Worm (Caenorhabditis elegans) whole organism, young adult: ENCODE measurements around the gene Y42H9AR.4.

Experiments used
- B0261.1 ChIP-seq: sonication (generic microtip); optimal IDR thresholded peaks from 2 replicates; lab custom pipeline; 2016; ENCODE audit warnings: mild to moderate bottlenecking, missing genetic modification characterization, moderate library complexity, missing compliant biosample characterization
- B0336.3 ChIP-seq: fragments of 200-800 bp; sonication (Bioruptor generic); IDR thresholded peaks from 2 replicates; pipeline ENCODE4 v1.3.6; 2022; ENCODE audit warnings: missing genetic modification characterization, missing compliant biosample characterization
- C06A6.2 ChIP-seq: fragments of 200-800 bp; sonication (Bioruptor generic); conservative IDR thresholded peaks from 2 replicates; pipeline ENCODE4 v1.3.6; 2022; ENCODE audit warnings: missing genetic modification characterization, missing compliant biosample characterization
- F10E7.11 ChIP-seq: sonication (generic microtip); optimal IDR thresholded peaks from 2 replicates; lab custom pipeline; 2017; ENCODE audit warnings: mild to moderate bottlenecking, missing genetic modification characterization, moderate library complexity, missing compliant biosample characterization
- F37B4.10 ChIP-seq: fragments of 200-800 bp; sonication (Bioruptor generic); IDR thresholded peaks from 2 replicates; pipeline ENCODE4 v1.3.6; 2022; ENCODE audit warnings: missing genetic modification characterization, missing compliant biosample characterization
- F49E8.2 ChIP-seq: sonication (generic microtip); optimal IDR thresholded peaks from 3 replicates; lab custom pipeline; 2017; ENCODE audit warnings: missing genetic modification characterization, mild to moderate bottlenecking, missing compliant biosample characterization, antibody characterized with exemption, moderate library complexity; ENCODE audit not compliant: insufficient read depth
- F52B5.7 ChIP-seq: sonication (generic microtip); optimal IDR thresholded peaks from 2 replicates; lab custom pipeline; 2016; ENCODE audit warnings: mild to moderate bottlenecking, missing genetic modification characterization, missing compliant biosample characterization
- F57C9.4 ChIP-seq: sonication (generic microtip); optimal IDR thresholded peaks from 2 replicates; lab custom pipeline; 2017; ENCODE audit warnings: mild to moderate bottlenecking, missing genetic modification characterization, missing compliant biosample characterization
- K11D2.4 ChIP-seq: fragments of 200-800 bp; sonication (Bioruptor generic); IDR thresholded peaks from 2 replicates; pipeline ENCODE4 v1.3.6; 2022; ENCODE audit warnings: missing genetic modification reagents, missing genetic modification characterization, missing compliant biosample characterization
- Y53F4B.3 ChIP-seq: fragments of 200-800 bp; sonication (Bioruptor generic); IDR thresholded peaks from 2 replicates; pipeline ENCODE4 v1.3.6; 2022; ENCODE audit warnings: missing genetic modification reagents, missing genetic modification characterization, missing compliant biosample characterization
- Y67H2A.10 ChIP-seq: fragments of 200-800 bp; sonication (Bioruptor generic); conservative IDR thresholded peaks from 2 replicates; pipeline ENCODE4 v1.3.6; 2022; ENCODE audit warnings: missing genetic modification reagents, missing genetic modification characterization, missing compliant biosample characterization
- Y95B8A.8 ChIP-seq: fragments of 200-800 bp; sonication (Bioruptor generic); IDR thresholded peaks from 2 replicates; pipeline ENCODE4 v1.3.6; 2022; ENCODE audit warnings: missing genetic modification reagents, missing genetic modification characterization, missing compliant biosample characterization
- akir-1 ChIP-seq: fragments of 200-800 bp; sonication (Bioruptor generic); optimal IDR thresholded peaks from 2 replicates; lab custom pipeline; 2018; ENCODE audit warnings: mild to moderate bottlenecking, missing genetic modification characterization, moderate library complexity, missing compliant biosample characterization
- aptf-3 ChIP-seq: fragments of 200-800 bp; sonication (Bioruptor generic); IDR thresholded peaks from 2 replicates; pipeline ENCODE4 v1.3.6; 2022; ENCODE audit warnings: missing genetic modification characterization, missing compliant biosample characterization
- attf-5 ChIP-seq: fragments of 200-800 bp; sonication (Bioruptor generic); optimal IDR thresholded peaks from 2 replicates; lab custom pipeline; 2018; ENCODE audit warnings: mild to moderate bottlenecking, missing genetic modification characterization, missing compliant biosample characterization
- attf-6 ChIP-seq: fragments of 200-800 bp; sonication (Bioruptor generic); IDR thresholded peaks from 2 replicates; pipeline ENCODE4 v1.3.6; 2022; ENCODE audit warnings: missing genetic modification reagents, missing genetic modification characterization, missing compliant biosample characterization
- bed-2 ChIP-seq: fragments of 200-800 bp; sonication (Bioruptor generic); IDR thresholded peaks from 2 replicates; pipeline ENCODE4 v1.3.6; 2022; ENCODE audit warnings: missing genetic modification reagents, missing genetic modification characterization, missing compliant biosample characterization
- cebp-1 ChIP-seq, 2 experiments: fragments of 200-800 bp in 1 of 2; sonication (Bioruptor generic) in 1 of 2; sonication (generic microtip) in 1 of 2; IDR thresholded peaks in 1 of 2; optimal IDR thresholded peaks in 1 of 2; 2 replicates each; pipeline versions ENCODE4 v1.3.6 to Lab custom; 2017 to 2022; ENCODE audit warnings: missing compliant biosample characterization in 2 of 2, missing genetic modification characterization in 2 of 2, mild to moderate bottlenecking in 1 of 2, missing genetic modification reagents in 1 of 2, moderate library complexity in 1 of 2
- cebp-2 ChIP-seq: fragments of 200-800 bp; sonication (Bioruptor generic); IDR thresholded peaks from 2 replicates; pipeline ENCODE4 v1.3.6; 2022; ENCODE audit warnings: missing genetic modification characterization, missing compliant biosample characterization
- ceh-27 ChIP-seq: fragments of 200-800 bp; sonication (Bioruptor generic); optimal IDR thresholded peaks from 2 replicates; lab custom pipeline; 2018; ENCODE audit warnings: mild to moderate bottlenecking, missing genetic modification characterization, moderate library complexity, missing compliant biosample characterization
- dpff-1 ChIP-seq: sonication (generic microtip); optimal IDR thresholded peaks from 2 replicates; lab custom pipeline; 2017; ENCODE audit warnings: mild to moderate bottlenecking, missing genetic modification characterization, missing compliant biosample characterization
- dpl-1 ChIP-seq: fragments of 150-350 bp; optimal IDR thresholded peaks from 2 replicates; lab custom pipeline; 2014; ENCODE audit warnings: missing biosample characterization, missing genetic modification reagents, missing genetic modification characterization
- egl-44 ChIP-seq: fragments of 200-800 bp; sonication (Bioruptor generic); IDR thresholded peaks from 2 replicates; pipeline ENCODE4 v1.3.6; 2022; ENCODE audit warnings: missing genetic modification reagents, missing genetic modification characterization, missing compliant biosample characterization
- egrh-3 ChIP-seq: fragments of 200-800 bp; sonication (Bioruptor generic); IDR thresholded peaks from 2 replicates; pipeline ENCODE4 v1.3.6; 2022; ENCODE audit warnings: missing genetic modification reagents, missing genetic modification characterization, missing compliant biosample characterization
- fkh-3 ChIP-seq: sonication (generic microtip); optimal IDR thresholded peaks from 2 replicates; lab custom pipeline; 2016; ENCODE audit warnings: mild to moderate bottlenecking, missing genetic modification characterization, missing compliant biosample characterization
- gei-17 ChIP-seq: fragments of 200-800 bp; sonication (Bioruptor generic); optimal IDR thresholded peaks from 2 replicates; lab custom pipeline; 2018; ENCODE audit warnings: mild to moderate bottlenecking, missing genetic modification characterization, missing compliant biosample characterization
- hmg-1.2 ChIP-seq: fragments of 200-800 bp; sonication (Bioruptor generic); IDR thresholded peaks from 2 replicates; pipeline ENCODE4 v1.3.6; 2022; ENCODE audit warnings: missing genetic modification reagents, missing genetic modification characterization, missing compliant biosample characterization
- lsy-27 ChIP-seq: sonication (generic microtip); optimal IDR thresholded peaks from 2 replicates; lab custom pipeline; 2017; ENCODE audit warnings: missing genetic modification characterization, mild to moderate bottlenecking, missing compliant biosample characterization, antibody characterized with exemption, missing genotype, borderline replicate concordance; ENCODE audit not compliant: insufficient read depth
- mcd-1 ChIP-seq: fragments of 200-800 bp; sonication (Bioruptor generic); IDR thresholded peaks from 2 replicates; pipeline ENCODE4 v1.3.6; 2022; ENCODE audit warnings: missing genetic modification reagents, missing genetic modification characterization, missing compliant biosample characterization
- nfya-1 ChIP-seq: sonication (generic microtip); optimal IDR thresholded peaks from 2 replicates; lab custom pipeline; 2017; ENCODE audit warnings: antibody characterized with exemption, missing compliant biosample characterization, missing genetic modification characterization, borderline replicate concordance; ENCODE audit not compliant: insufficient read depth
- nfya-2 ChIP-seq: fragments of 200-800 bp; sonication (Bioruptor generic); IDR thresholded peaks from 2 replicates; pipeline ENCODE4 v1.3.6; 2022; ENCODE audit warnings: missing genetic modification reagents, missing genetic modification characterization, missing compliant biosample characterization
- nfyb-1 ChIP-seq: fragments of 200-800 bp; sonication (Bioruptor generic); IDR thresholded peaks from 2 replicates; pipeline ENCODE4 v1.3.6; 2022; ENCODE audit warnings: missing genetic modification reagents, missing genetic modification characterization, missing compliant biosample characterization
- nhr-27 ChIP-seq: fragments of 200-800 bp; sonication (Bioruptor generic); optimal IDR thresholded peaks from 2 replicates; lab custom pipeline; 2018; ENCODE audit warnings: mild to moderate bottlenecking, missing genetic modification characterization, moderate library complexity, missing compliant biosample characterization
- nhr-90 ChIP-seq: sonication (generic microtip); optimal IDR thresholded peaks from 2 replicates; lab custom pipeline; 2016; ENCODE audit warnings: missing genotype, mild to moderate bottlenecking, missing genetic modification characterization, missing compliant biosample characterization
- pbrm-1 ChIP-seq: fragments of 200-800 bp; sonication (Bioruptor generic); IDR thresholded peaks from 2 replicates; pipeline ENCODE4 v1.3.6; 2022; ENCODE audit warnings: missing genetic modification reagents, missing genetic modification characterization, missing compliant biosample characterization
- rec-8 ChIP-seq, 2 experiments: sonication (generic microtip); optimal IDR thresholded peaks; 2 replicates each; lab custom pipeline; 2016; ENCODE audit warnings: mild to moderate bottlenecking in 2 of 2, missing genetic modification characterization in 2 of 2, missing genetic modification reagents in 2 of 2, missing genotype in 2 of 2, missing biosample characterization in 1 of 2, missing compliant biosample characterization in 1 of 2, moderate library complexity in 1 of 2
- zim-3 ChIP-seq: sonication (generic microtip); optimal IDR thresholded peaks from 2 replicates; lab custom pipeline; 2017; ENCODE audit warnings: mild to moderate bottlenecking, missing genetic modification characterization, moderate library complexity, missing compliant biosample characterization
- ztf-18 ChIP-seq: sonication (generic microtip); optimal IDR thresholded peaks from 2 replicates; lab custom pipeline; 2016; ENCODE audit warnings: missing genotype, mild to moderate bottlenecking, missing genetic modification characterization, missing compliant biosample characterization
- ztf-22 ChIP-seq: fragments of 200-800 bp; sonication (Bioruptor generic); optimal IDR thresholded peaks from 2 replicates; lab custom pipeline; 2018; ENCODE audit warnings: mild to moderate bottlenecking, missing genetic modification characterization, moderate library complexity, missing compliant biosample characterization

Gene Y42H9AR.4

ce11 chrIV:8066598-8066997, 45.4 kb downstream of the Y42H9AR.4 start:
- no peak for TF ChIP-seq B0261.1
- no peak for TF ChIP-seq rec-8 (tag; optimal IDR thresholded peaks at IDR 0.05; lab: Kevin White, UChicago)
- 0 out of 2 replicates have a peak, but pooled peaks have one; percentile 13 for TF ChIP-seq nfyb-1 (GFP tag; lab: Robert Waterston, UW)
- TF ChIP-seq ztf-18 (tag; lab: Kevin White, UChicago), result no peak
- TF ChIP-seq bed-2, result no peak
- TF ChIP-seq F52B5.7 (tag; lab: Kevin White, UChicago), result no peak
- TF ChIP-seq ceh-27 (GFP tag; lab: Kevin White, UChicago), result peak; percentile 31
- no peak for TF ChIP-seq F57C9.4 (tag; lab: Kevin White, UChicago)
- no peak for TF ChIP-seq ztf-22 (GFP tag; lab: Kevin White, UChicago)
- 0 out of 2 replicates have a peak, but pooled peaks have one; percentile 15 for TF ChIP-seq egl-44 (GFP tag; lab: Robert Waterston, UW)
- no peak for TF ChIP-seq akir-1 (GFP tag; lab: Kevin White, UChicago)
- TF ChIP-seq nfya-1, result no peak
- no peak for TF ChIP-seq cebp-1 (GFP tag; IDR thresholded peaks at IDR 0.05; lab: Robert Waterston, UW)
- TF ChIP-seq cebp-1 (tag; optimal IDR thresholded peaks at IDR 0.05; lab: Kevin White, UChicago), result peak; percentile 25
- peak; percentile 67 for TF ChIP-seq C06A6.2 (GFP tag; lab: Robert Waterston, UW)
- TF ChIP-seq Y53F4B.3, result no peak
- no peak for TF ChIP-seq Y95B8A.8 (GFP tag; lab: Robert Waterston, UW)
- no peak for TF ChIP-seq aptf-3 (GFP tag; lab: Robert Waterston, UW)
- TF ChIP-seq fkh-3 (tag; lab: Kevin White, UChicago), result no peak
- 0 out of 2 replicates have a peak, but pooled peaks have one; percentile 22 for TF ChIP-seq egrh-3 (GFP tag; lab: Robert Waterston, UW)
- TF ChIP-seq hmg-1.2, result peak; percentile 34; the same call in 1 of the 2 replicates
- no peak for TF ChIP-seq Y67H2A.10 (GFP tag; lab: Robert Waterston, UW)
- TF ChIP-seq cebp-2 (GFP tag; lab: Robert Waterston, UW), result no peak
- TF ChIP-seq nhr-90 (tag; lab: Kevin White, UChicago), result no peak
- no peak for TF ChIP-seq gei-17 (GFP tag; lab: Kevin White, UChicago)
- no peak for TF ChIP-seq F37B4.10 (GFP tag; lab: Robert Waterston, UW)
- TF ChIP-seq, all 124 proteins: peak for 7

- no peak for TF ChIP-seq attf-5 (GFP tag; lab: Kevin White, UChicago)
- no peak for TF ChIP-seq F10E7.11 (tag; lab: Kevin White, UChicago)
- no peak for TF ChIP-seq pbrm-1 (GFP tag; lab: Robert Waterston, UW)
- TF ChIP-seq nhr-90 (tag; lab: Kevin White, UChicago), result no peak
- no peak for TF ChIP-seq nhr-27
- no peak for TF ChIP-seq nfya-2
- no peak for TF ChIP-seq mcd-1
- no peak for TF ChIP-seq attf-6
- TF ChIP-seq B0336.3 (GFP tag; lab: Robert Waterston, UW), result no peak
- TF ChIP-seq dpl-1 (GFP tag; lab: Kevin White, UChicago), result no peak
- TF ChIP-seq zim-3 (tag; lab: Kevin White, UChicago), result no peak
- TF ChIP-seq lsy-27 (tag; lab: Kevin White, UChicago), result no peak
- no peak for TF ChIP-seq rec-8 (tag; optimal IDR thresholded peaks at IDR 0.05; lab: Kevin White, UChicago)
- no peak for TF ChIP-seq K11D2.4
- TF ChIP-seq F49E8.2, result no peak
- TF ChIP-seq dpff-1 (tag; lab: Kevin White, UChicago), result no peak
- TF ChIP-seq, all 124 proteins: peak for 0
Measured at ce11 chrIV:8062359-8062758, 49.7 kb downstream of the Y42H9AR.4 start, which contains the start of gene sax-7. sax-7 (plus strand) TSS chrIV:8062659.
